Fruit fly (Drosophila melanogaster) whole organism, adult: ENCODE data around the gene Mst27D.

Experiments used
- CG11617 ChIP-seq: fragments of 200-800 bp; sonication (Bioruptor generic); optimal IDR thresholded peaks from 2 replicates; lab custom pipeline; 2017; ENCODE audit warnings: mild to moderate bottlenecking, missing biosample characterization, missing genetic modification reagents, missing genetic modification characterization
- CG12768 ChIP-seq: fragments of 200-800 bp; sonication (Bioruptor generic); optimal IDR thresholded peaks from 2 replicates; lab custom pipeline; 2017; ENCODE audit warnings: missing biosample characterization, missing genetic modification characterization, mild to moderate bottlenecking, moderate library complexity, missing genetic modification reagents
- CG14711 ChIP-seq: fragments of 200-800 bp; sonication (Bioruptor generic); optimal IDR thresholded peaks from 2 replicates; lab custom pipeline; 2018; ENCODE audit warnings: missing biosample characterization, mild to moderate bottlenecking, missing genetic modification characterization, moderate library complexity
- CG1620 ChIP-seq: fragments of 200-800 bp; sonication (Bioruptor generic); optimal IDR thresholded peaks from 2 replicates; lab custom pipeline; 2016; ENCODE audit warnings: missing biosample characterization, missing genetic modification characterization
- CG33017 ChIP-seq: fragments of 200-800 bp; sonication (Bioruptor generic); optimal IDR thresholded peaks from 2 replicates; lab custom pipeline; 2018; ENCODE audit warnings: missing biosample characterization, mild to moderate bottlenecking, missing genetic modification characterization, moderate library complexity
- CG5204 ChIP-seq: fragments of 200-800 bp; sonication (Bioruptor generic); optimal IDR thresholded peaks from 2 replicates; lab custom pipeline; 2016; ENCODE audit warnings: missing biosample characterization, missing genetic modification characterization
- CG7045 ChIP-seq: fragments of 200-800 bp; sonication (Bioruptor generic); optimal IDR thresholded peaks from 2 replicates; lab custom pipeline; 2017; ENCODE audit warnings: missing biosample characterization, mild to moderate bottlenecking, missing genetic modification characterization
- CG7101 ChIP-seq: fragments of 200-800 bp; sonication (Bioruptor generic); optimal IDR thresholded peaks from 2 replicates; lab custom pipeline; 2018; ENCODE audit warnings: missing biosample characterization, mild to moderate bottlenecking, missing genetic modification characterization, moderate library complexity
- Clk ChIP-seq: fragments of 200-800 bp; sonication (Bioruptor generic); optimal IDR thresholded peaks from 2 replicates; lab custom pipeline; 2017; ENCODE audit warnings: missing biosample characterization, missing genetic modification characterization
- Crg-1 ChIP-seq: fragments of 200-800 bp; sonication (Bioruptor generic); optimal IDR thresholded peaks from 2 replicates; lab custom pipeline; 2016; ENCODE audit warnings: missing biosample characterization, missing genetic modification characterization
- Hr96 ChIP-seq: fragments of 200-800 bp; sonication (Bioruptor generic); optimal IDR thresholded peaks from 2 replicates; lab custom pipeline; 2016; ENCODE audit warnings: missing biosample characterization, missing genetic modification characterization
- Mnt ChIP-seq: fragments of 200-800 bp; sonication (Bioruptor generic); optimal IDR thresholded peaks from 2 replicates; lab custom pipeline; 2016; ENCODE audit warnings: missing biosample characterization, mild to moderate bottlenecking, missing genetic modification characterization
- bab1 ChIP-seq: fragments of 200-800 bp; sonication (Bioruptor generic); optimal IDR thresholded peaks from 3 replicates; lab custom pipeline; 2019; ENCODE audit warnings: missing biosample characterization, mild to moderate bottlenecking, missing genetic modification characterization, moderate library complexity
- cic ChIP-seq: fragments of 200-800 bp; sonication (Bioruptor generic); optimal IDR thresholded peaks from 2 replicates; lab custom pipeline; 2017; ENCODE audit warnings: missing biosample characterization, mild to moderate bottlenecking, missing genetic modification characterization, moderate library complexity
- cnc ChIP-seq, 2 experiments: fragments of >200 bp; optimal IDR thresholded peaks; 2 replicates each; lab custom pipeline; 2017
- kay ChIP-seq: fragments of 200-800 bp; sonication (Bioruptor generic); peaks from one replicate; lab custom pipeline; 2016; ENCODE audit warnings: missing biosample characterization, missing genetic modification characterization, borderline replicate concordance
- ovo ChIP-seq: fragments of 200-800 bp; sonication (Bioruptor generic); optimal IDR thresholded peaks from 2 replicates; lab custom pipeline; 2016; ENCODE audit warnings: missing biosample characterization, missing genetic modification characterization
- pad ChIP-seq: fragments of 200-800 bp; sonication (Bioruptor generic); optimal IDR thresholded peaks from 3 replicates; lab custom pipeline; 2017; ENCODE audit warnings: missing biosample characterization, missing genetic modification characterization, mild to moderate bottlenecking, moderate library complexity, missing genetic modification reagents
- tj ChIP-seq: fragments of 200-800 bp; sonication (Bioruptor generic); optimal IDR thresholded peaks from 3 replicates; lab custom pipeline; 2017; ENCODE audit warnings: missing biosample characterization, mild to moderate bottlenecking, missing genetic modification characterization, moderate library complexity
- toe ChIP-seq: fragments of 200-800 bp; sonication (Bioruptor generic); optimal IDR thresholded peaks from 2 replicates; lab custom pipeline; 2016; ENCODE audit warnings: missing biosample characterization, missing genetic modification characterization

The Mst27D gene

dm6 chr2L:7037773-7038327, 22.8 kb downstream of the Mst27D start, which contains the start of gene milt:
Gene milt, plus strand, starts transcription at chr2L:7037823.
- TF ChIP-seq Mnt (peak; percentile 94), bab1 (no peak), Crg-1 (GFP tag; lab: Kevin White, UChicago) (no peak), kay (GFP tag; lab: Kevin White, UChicago) (peak; percentile 85), cic (GFP tag; lab: Kevin White, UChicago) (peak; percentile 48), CG12768 (GFP tag; lab: Kevin White, UChicago) (peak; percentile 8), tj (GFP tag; lab: Kevin White, UChicago) (peak; percentile 45), CG14711 (tag; lab: Kevin White, UChicago) (no peak), pad (GFP tag; lab: Kevin White, UChicago) (peak; percentile 10), CG5204 (no peak), CG7045 (no peak), CG7101 (tag; lab: Kevin White, UChicago) (peak; percentile 16), CG11617 (peak; percentile 29)

DNA sequence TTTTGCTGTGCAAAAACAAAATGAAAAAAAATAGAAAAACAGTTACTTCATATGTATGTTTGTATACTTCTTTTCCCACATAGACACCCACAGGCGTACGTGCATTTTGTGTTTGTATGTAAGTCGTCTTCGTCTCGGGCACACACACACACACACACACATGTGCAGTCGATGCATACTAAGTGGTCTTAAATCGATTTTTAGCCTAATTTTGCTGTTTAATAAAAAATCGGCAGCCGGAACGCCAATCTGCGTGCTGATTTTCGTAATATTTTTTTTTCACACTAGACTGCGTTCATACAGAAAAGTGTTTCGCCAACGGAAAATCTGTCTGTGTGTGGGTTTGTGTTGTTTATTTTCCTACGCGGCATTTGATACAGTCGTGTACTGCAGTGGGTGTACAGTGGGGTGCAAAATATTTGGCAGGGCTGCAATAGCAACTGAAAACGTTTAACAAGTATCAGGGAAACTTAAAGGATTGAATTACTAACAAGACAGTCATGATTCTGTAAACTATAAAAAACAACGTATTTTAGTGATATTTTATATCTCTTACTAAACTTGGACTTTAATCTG, 27.5 kb downstream of the Mst27D start:
- TF ChIP-seq CG33017 (peak; percentile 53), Mnt (peak; percentile 73), CG12768 (GFP tag; lab: Kevin White, UChicago) (peak; percentile 41), Clk (GFP tag; lab: Kevin White, UChicago) (peak; percentile 33), CG11617 (peak; percentile 64), Hr96 (peak; percentile 45), toe (GFP tag; lab: Kevin White, UChicago) (no peak), ovo (GFP tag; lab: Kevin White, UChicago) (peak; percentile 3), bab1 (peak; percentile 34), CG7045 (peak; percentile 54), tj (GFP tag; lab: Kevin White, UChicago) (peak; percentile 40), CG14711 (tag; lab: Kevin White, UChicago) (no peak), CG1620 (GFP tag; lab: Kevin White, UChicago) (peak; percentile 62), CG7101 (tag; lab: Kevin White, UChicago) (peak; percentile 39), CG5204 (no peak), cic (GFP tag; lab: Kevin White, UChicago) (peak; percentile 79), kay (GFP tag; lab: Kevin White, UChicago) (peak; percentile 84), Crg-1 (GFP tag; lab: Kevin White, UChicago) (no peak), cnc (optimal IDR thresholded peaks at IDR 0.05; lab: Kevin White, UChicago) (no peak), pad (GFP tag; lab: Kevin White, UChicago) (peak; percentile 14)

- peak; percentile 75 for TF ChIP-seq bab1
- TF ChIP-seq Mnt = peak; percentile 84
- peak; percentile 29 for TF ChIP-seq CG7045
- TF ChIP-seq tj (GFP tag; lab: Kevin White, UChicago) = peak; percentile 72
- TF ChIP-seq cic (GFP tag; lab: Kevin White, UChicago) = peak; percentile 47
- no peak for TF ChIP-seq Clk (GFP tag; lab: Kevin White, UChicago)
- no peak for TF ChIP-seq CG12768 (GFP tag; lab: Kevin White, UChicago)
- TF ChIP-seq CG5204 = no peak
- TF ChIP-seq CG14711 (tag; lab: Kevin White, UChicago) = peak; percentile 93
- TF ChIP-seq CG7101 (tag; lab: Kevin White, UChicago) = peak; percentile 67
- peak; percentile 74 for TF ChIP-seq Hr96
- TF ChIP-seq ovo (GFP tag; lab: Kevin White, UChicago) = peak; percentile 55
- peak; percentile 73 for TF ChIP-seq Crg-1 (GFP tag; lab: Kevin White, UChicago)
- peak; percentile 53 for TF ChIP-seq CG11617
- TF ChIP-seq CG1620 (GFP tag; lab: Kevin White, UChicago) = peak; percentile 70
- peak; percentile 95 for TF ChIP-seq kay (GFP tag; lab: Kevin White, UChicago)
- TF ChIP-seq pad (GFP tag; lab: Kevin White, UChicago) = no peak
These were observed 28.1 kb downstream of the Mst27D start, which contains the start of the genes Rab30 and Caper for dm6 chr2L:7032517-7032951. Gene Rab30, minus strand, starts transcription at chr2L:7032606. Gene Caper, plus strand, starts transcription at chr2L:7032721.

DNA sequence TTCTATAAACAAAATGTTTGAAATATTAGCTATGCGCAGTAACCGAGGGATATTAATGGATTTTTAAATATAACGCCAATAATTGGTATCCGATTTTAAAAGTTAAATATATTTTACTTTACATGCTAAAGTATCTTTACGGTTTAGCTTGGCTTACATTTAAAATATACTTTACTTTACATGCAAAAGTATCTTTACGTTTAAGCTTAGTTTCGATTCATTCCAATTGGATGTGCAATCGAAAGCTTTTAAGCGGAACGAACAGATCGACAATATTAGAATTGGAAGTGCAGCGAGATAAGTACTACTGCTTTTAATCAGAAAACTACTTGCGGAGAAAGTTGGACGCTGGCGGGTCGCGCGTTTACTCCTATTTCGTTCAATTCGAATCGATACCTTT, 31.7 kb downstream of the Mst27D start:
- TF ChIP-seq kay (GFP tag; lab: Kevin White, UChicago) (no peak), CG7101 (tag; lab: Kevin White, UChicago) (no peak), ovo (GFP tag; lab: Kevin White, UChicago) (no peak), Crg-1 (GFP tag; lab: Kevin White, UChicago) (no peak), CG5204 (no peak), bab1 (no peak), CG1620 (GFP tag; lab: Kevin White, UChicago) (no peak), Hr96 (no peak), tj (GFP tag; lab: Kevin White, UChicago) (no peak), Mnt (no peak)

DNA sequence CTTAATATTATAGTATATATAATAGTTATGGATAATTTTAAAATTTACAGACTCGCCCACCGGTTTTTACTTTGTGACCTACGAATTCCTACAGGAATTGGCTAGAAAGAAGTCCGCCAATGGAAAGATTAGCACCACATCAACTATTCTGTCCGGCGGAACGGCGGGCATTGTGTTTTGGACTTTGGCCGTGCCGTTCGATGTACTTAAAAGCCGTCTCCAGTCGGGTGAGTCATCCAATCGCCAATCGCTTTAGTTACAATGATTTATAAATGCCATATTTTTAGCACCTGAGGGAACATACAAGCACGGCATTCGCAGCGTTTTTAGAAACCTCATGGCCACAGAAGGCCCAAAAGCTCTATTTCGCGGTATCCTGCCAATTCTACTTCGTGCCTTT, 32.2 kb downstream of the Mst27D start:
- peak; percentile 74 for TF ChIP-seq CG12768 (GFP tag; lab: Kevin White, UChicago)
- TF ChIP-seq ovo (GFP tag; lab: Kevin White, UChicago) = no peak
